Fruit fly (Drosophila melanogaster) whole organism, prepupa: ENCODE measurements around the gene Antdh.
A peak's percentile ranks its signal among the peaks of the same experiment; 100 is the strongest.

ENCODE experiments used
- Blimp-1 ChIP-seq: fragments of 200-800 bp; sonication (Bioruptor generic); optimal IDR thresholded peaks from 3 replicates; lab custom pipeline; 2017; ENCODE audit warnings: missing biosample characterization, missing genetic modification characterization, mild to moderate bottlenecking, moderate library complexity, missing genetic modification reagents
- CG10669 ChIP-seq: fragments of 200-800 bp; sonication (Bioruptor generic); optimal IDR thresholded peaks from 3 replicates; lab custom pipeline; 2018; ENCODE audit warnings: missing biosample characterization, mild to moderate bottlenecking, missing genetic modification characterization, moderate library complexity
- CG11762 ChIP-seq: fragments of 200-800 bp; sonication (Bioruptor generic); optimal IDR thresholded peaks from 3 replicates; lab custom pipeline; 2016; ENCODE audit warnings: missing biosample characterization, missing genetic modification characterization; ENCODE audit not compliant: insufficient read depth
- CG11902 ChIP-seq: fragments of 200-800 bp; sonication (Bioruptor generic); optimal IDR thresholded peaks from 3 replicates; lab custom pipeline; 2016; ENCODE audit warnings: missing biosample characterization, missing genetic modification characterization
- CG15336 ChIP-seq: fragments of 200-800 bp; sonication (Bioruptor generic); IDR thresholded peaks from 2 replicates; pipeline ENCODE4 v1.3.6; 2022; ENCODE audit warnings: missing biosample characterization, missing genetic modification characterization
- CG1621 ChIP-seq: fragments of 200-800 bp; sonication (Bioruptor generic); optimal IDR thresholded peaks from 3 replicates; lab custom pipeline; 2018; ENCODE audit warnings: missing biosample characterization, mild to moderate bottlenecking, missing genetic modification characterization
- CG16779 ChIP-seq: fragments of 200-800 bp; sonication (Bioruptor generic); optimal IDR thresholded peaks from 3 replicates; lab custom pipeline; 2017; ENCODE audit warnings: missing biosample characterization, mild to moderate bottlenecking, missing genetic modification characterization
- CG3032 ChIP-seq: fragments of 200-800 bp; optimal IDR thresholded peaks from 2 replicates; lab custom pipeline; 2019; ENCODE audit warnings: missing biosample characterization, mild to moderate bottlenecking, missing genetic modification characterization, moderate library complexity
- CG31627 ChIP-seq: fragments of 200-800 bp; sonication (Bioruptor generic); optimal IDR thresholded peaks from 3 replicates; lab custom pipeline; 2016; ENCODE audit warnings: missing biosample characterization, missing genetic modification characterization
- CG32006 ChIP-seq: fragments of 200-800 bp; sonication (Bioruptor generic); optimal IDR thresholded peaks from 3 replicates; lab custom pipeline; 2017; ENCODE audit warnings: missing biosample characterization, mild to moderate bottlenecking, missing genetic modification characterization
- CG34406 ChIP-seq: fragments of 200-800 bp; sonication (Bioruptor generic); optimal IDR thresholded peaks from 3 replicates; lab custom pipeline; 2016; ENCODE audit warnings: missing biosample characterization, missing genetic modification characterization
- CG3919 ChIP-seq: fragments of 200-800 bp; sonication (Bioruptor generic); optimal IDR thresholded peaks from 3 replicates; lab custom pipeline; 2016; ENCODE audit warnings: missing biosample characterization, missing genetic modification characterization
- CG4318 ChIP-seq: fragments of 200-800 bp; sonication (Bioruptor generic); optimal IDR thresholded peaks from 3 replicates; lab custom pipeline; 2017; ENCODE audit warnings: missing biosample characterization, mild to moderate bottlenecking, missing genetic modification characterization
- CG6163 ChIP-seq: fragments of 200-800 bp; sonication (Bioruptor generic); IDR thresholded peaks from 3 replicates; pipeline ENCODE4 v1.3.6; 2022; ENCODE audit warnings: missing biosample characterization, missing genetic modification characterization
- CG6276 ChIP-seq: fragments of 200-800 bp; sonication (Bioruptor generic); optimal IDR thresholded peaks from 2 replicates; lab custom pipeline; 2017; ENCODE audit warnings: missing biosample characterization, mild to moderate bottlenecking, missing genetic modification characterization
- CG6792 ChIP-seq: fragments of 200-800 bp; sonication (Bioruptor generic); optimal IDR thresholded peaks from 3 replicates; lab custom pipeline; 2016; ENCODE audit warnings: missing biosample characterization, missing genetic modification characterization
- CG6808 ChIP-seq: fragments of 200-800 bp; sonication (Bioruptor generic); optimal IDR thresholded peaks from 3 replicates; lab custom pipeline; 2017; ENCODE audit warnings: missing biosample characterization, missing genetic modification characterization, mild to moderate bottlenecking, moderate library complexity, missing genetic modification reagents
- CG7368 ChIP-seq: fragments of 200-800 bp; sonication (Bioruptor generic); optimal IDR thresholded peaks from 3 replicates; lab custom pipeline; 2016; ENCODE audit warnings: missing biosample characterization, missing genetic modification characterization
- CG8319 ChIP-seq: fragments of 200-800 bp; sonication (Bioruptor generic); optimal IDR thresholded peaks from 3 replicates; lab custom pipeline; 2016; ENCODE audit warnings: missing biosample characterization, missing genetic modification characterization
- CG8632 ChIP-seq: fragments of 200-800 bp; sonication (Bioruptor generic); optimal IDR thresholded peaks from 3 replicates; lab custom pipeline; 2016; ENCODE audit warnings: missing biosample characterization, missing genetic modification characterization
- Eip75B ChIP-seq: fragments of 200-800 bp; sonication (Bioruptor generic); optimal IDR thresholded peaks from 3 replicates; lab custom pipeline; 2016; ENCODE audit warnings: missing biosample characterization, missing genetic modification characterization
- Eip78C ChIP-seq: fragments of 200-800 bp; sonication (Bioruptor generic); peaks from one replicate; lab custom pipeline; 2016; ENCODE audit warnings: missing biosample characterization, missing genetic modification characterization
- Eip93F ChIP-seq: fragments of 200-800 bp; sonication (Bioruptor generic); optimal IDR thresholded peaks from 2 replicates; lab custom pipeline; 2016; ENCODE audit warnings: missing biosample characterization, mild to moderate bottlenecking, missing genetic modification characterization
- Ets21C ChIP-seq: fragments of 200-800 bp; sonication (Bioruptor generic); optimal IDR thresholded peaks from 3 replicates; lab custom pipeline; 2016; ENCODE audit warnings: missing biosample characterization, missing genetic modification characterization
- Ets96B ChIP-seq: fragments of 200-800 bp; optimal IDR thresholded peaks from 2 replicates; lab custom pipeline; 2019; ENCODE audit warnings: missing biosample characterization, mild to moderate bottlenecking, missing genetic modification characterization, moderate library complexity
- Hr38 ChIP-seq: sonication (Bioruptor generic); optimal IDR thresholded peaks from 2 replicates; lab custom pipeline; 2016; ENCODE audit warnings: missing biosample characterization, missing genetic modification characterization
- Hr39 ChIP-seq: fragments of 200-800 bp; sonication (Bioruptor generic); optimal IDR thresholded peaks from 2 replicates; lab custom pipeline; 2016; ENCODE audit warnings: missing biosample characterization, missing genetic modification characterization
- Hr4 ChIP-seq: fragments of 200-800 bp; sonication (Bioruptor generic); optimal IDR thresholded peaks from 3 replicates; lab custom pipeline; 2016; ENCODE audit warnings: missing biosample characterization, missing genetic modification characterization
- Lpt ChIP-seq: fragments of 200-800 bp; sonication (Bioruptor generic); optimal IDR thresholded peaks from 3 replicates; lab custom pipeline; 2016; ENCODE audit warnings: missing biosample characterization, missing genetic modification characterization
- OdsH ChIP-seq: fragments of 200-800 bp; sonication (Bioruptor generic); optimal IDR thresholded peaks from 3 replicates; lab custom pipeline; 2016; ENCODE audit warnings: missing biosample characterization, missing genetic modification characterization
- Smox ChIP-seq: fragments of 200-800 bp; sonication (Bioruptor generic); optimal IDR thresholded peaks from 3 replicates; lab custom pipeline; 2016; ENCODE audit warnings: missing biosample characterization, missing genetic modification characterization
- Sox14 ChIP-seq: fragments of 200-800 bp; sonication (Bioruptor generic); optimal IDR thresholded peaks from 3 replicates; lab custom pipeline; 2016; ENCODE audit warnings: missing biosample characterization, missing genetic modification characterization
- Sox15 ChIP-seq: fragments of 200-800 bp; sonication (Bioruptor generic); optimal IDR thresholded peaks from 3 replicates; lab custom pipeline; 2016; ENCODE audit warnings: missing biosample characterization, missing genetic modification characterization
- achi ChIP-seq: fragments of 200-800 bp; sonication (Bioruptor generic); optimal IDR thresholded peaks from 3 replicates; lab custom pipeline; 2016; ENCODE audit warnings: missing biosample characterization, missing genetic modification characterization
- acj6 ChIP-seq: fragments of 200-800 bp; sonication (Bioruptor generic); optimal IDR thresholded peaks from 3 replicates; lab custom pipeline; 2016; ENCODE audit warnings: missing biosample characterization, missing genetic modification characterization
- cyc ChIP-seq: fragments of 200-800 bp; sonication (Bioruptor generic); optimal IDR thresholded peaks from 3 replicates; lab custom pipeline; 2016; ENCODE audit warnings: missing biosample characterization, missing genetic modification characterization
- dac ChIP-seq: fragments of 200-800 bp; sonication (Bioruptor generic); optimal IDR thresholded peaks from 2 replicates; lab custom pipeline; 2017; ENCODE audit warnings: missing biosample characterization, mild to moderate bottlenecking, missing genetic modification characterization
- eg ChIP-seq: fragments of 200-800 bp; sonication (Bioruptor generic); IDR thresholded peaks from 3 replicates; pipeline ENCODE4 v1.3.6; 2022; ENCODE audit warnings: missing biosample characterization, missing genetic modification characterization
- fd59A ChIP-seq: fragments of 200-800 bp; sonication (Bioruptor generic); optimal IDR thresholded peaks from 2 replicates; lab custom pipeline; 2017; ENCODE audit warnings: missing biosample characterization, mild to moderate bottlenecking, missing genetic modification characterization, missing genetic modification reagents
- fd85E ChIP-seq: fragments of 200-800 bp; sonication (Bioruptor generic); optimal IDR thresholded peaks from 3 replicates; lab custom pipeline; 2016; ENCODE audit warnings: missing biosample characterization, missing genetic modification characterization
- lz ChIP-seq: fragments of 200-800 bp; sonication (Bioruptor generic); optimal IDR thresholded peaks from 3 replicates; lab custom pipeline; 2016; ENCODE audit warnings: missing biosample characterization, missing genetic modification characterization
- pdm3 ChIP-seq: fragments of 200-800 bp; sonication (Bioruptor generic); optimal IDR thresholded peaks from 3 replicates; lab custom pipeline; 2016; ENCODE audit warnings: missing biosample characterization, missing genetic modification characterization
- spab ChIP-seq: fragments of 200-800 bp; sonication (Bioruptor generic); optimal IDR thresholded peaks from 2 replicates; lab custom pipeline; 2017; ENCODE audit warnings: missing biosample characterization, mild to moderate bottlenecking, missing genetic modification characterization, missing genetic modification reagents
- ss ChIP-seq, 2 experiments: fragments of 200-800 bp; sonication (Bioruptor generic); optimal IDR thresholded peaks; 2 replicates in 1 of 2; 3 replicates in 1 of 2; lab custom pipeline; 2017 to 2018; ENCODE audit warnings: mild to moderate bottlenecking in 2 of 2, missing biosample characterization in 2 of 2, missing genetic modification characterization in 2 of 2, moderate library complexity in 1 of 2
- svp ChIP-seq: fragments of 200-800 bp; sonication (Bioruptor generic); peaks from one replicate; lab custom pipeline; 2016; ENCODE audit warnings: missing biosample characterization, missing genetic modification characterization
- topi ChIP-seq: fragments of 200-800 bp; sonication (Bioruptor generic); optimal IDR thresholded peaks from 3 replicates; lab custom pipeline; 2016; ENCODE audit warnings: missing biosample characterization, missing genetic modification characterization
- vri ChIP-seq: fragments of 200-800 bp; sonication (Bioruptor generic); optimal IDR thresholded peaks from 3 replicates; lab custom pipeline; 2016; ENCODE audit warnings: missing biosample characterization, mild to moderate bottlenecking, missing genetic modification characterization

Antdh gene

dm6 chrX:11154511-11155197 is 14.2 kb downstream of the Antdh start (continued):
- TF ChIP-seq CG32006 (GFP tag; lab: Kevin White, UChicago), result no peak
- no peak for TF ChIP-seq pdm3 (GFP tag; lab: Kevin White, UChicago)
- no peak for TF ChIP-seq lz (GFP tag; lab: Kevin White, UChicago)
- no peak for TF ChIP-seq OdsH
- no peak; the same call in 1 of the 2 replicates for TF ChIP-seq CG15336 (GFP tag; lab: Robert Waterston, UW)
- TF ChIP-seq CG10669 (GFP tag; lab: Kevin White, UChicago), result peak; percentile 29
- TF ChIP-seq Hr39, result no peak
- no peak for TF ChIP-seq cyc (GFP tag; lab: Kevin White, UChicago)
- no peak for TF ChIP-seq CG8632 (GFP tag; lab: Kevin White, UChicago)
- TF ChIP-seq fd59A (GFP tag; lab: Kevin White, UChicago), result no peak
- no peak for TF ChIP-seq CG6276
- no peak for TF ChIP-seq Hr4 (GFP tag; lab: Kevin White, UChicago)
- TF ChIP-seq vri (GFP tag; lab: Kevin White, UChicago), result no peak
- TF ChIP-seq CG6163 (GFP tag; lab: Robert Waterston, UW), result peak; percentile 71
- no peak for TF ChIP-seq Eip93F
- no peak for TF ChIP-seq CG4318 (GFP tag; lab: Kevin White, UChicago)
- TF ChIP-seq CG8319 (GFP tag; lab: Kevin White, UChicago), result no peak
- peak; percentile 17 for TF ChIP-seq Sox14 (GFP tag; lab: Kevin White, UChicago)
- TF ChIP-seq Ets21C (GFP tag; lab: Kevin White, UChicago), result no peak

dm6 chrX:11153826-11154510 is 14.9 kb downstream of the Antdh start, which contains the start of the genes rtv and Dlic:
Gene rtv, minus strand, starts transcription at chrX:11153990.
Gene Dlic, plus strand, starts transcription at chrX:11154421.
- peak; percentile 44 for TF ChIP-seq lz (GFP tag; lab: Kevin White, UChicago)
- TF ChIP-seq Smox, result no peak
- no peak for TF ChIP-seq vri (GFP tag; lab: Kevin White, UChicago)
- TF ChIP-seq achi, result no peak
- TF ChIP-seq CG6808 (GFP tag; lab: Kevin White, UChicago), result no peak
- peak; percentile 38 for TF ChIP-seq Hr39
- TF ChIP-seq Eip93F, result no peak
- TF ChIP-seq OdsH, result no peak
- no peak for TF ChIP-seq CG6792 (GFP tag; lab: Kevin White, UChicago)
- no peak for TF ChIP-seq CG8632 (GFP tag; lab: Kevin White, UChicago)
- TF ChIP-seq ss (GFP tag; optimal IDR thresholded peaks at IDR 0.05; lab: Kevin White, UChicago), result no peak
- peak; percentile 14 for TF ChIP-seq Eip78C (GFP tag; lab: Kevin White, UChicago)
- TF ChIP-seq CG6276, result no peak
- peak; percentile 0 for TF ChIP-seq acj6 (GFP tag; lab: Kevin White, UChicago)
- peak; percentile 63; the same call in 2 of the 3 replicates for TF ChIP-seq CG6163 (GFP tag; lab: Robert Waterston, UW)
- no peak for TF ChIP-seq CG7368 (GFP tag; lab: Kevin White, UChicago)
- TF ChIP-seq CG16779, result no peak
- TF ChIP-seq CG34406 (GFP tag; lab: Kevin White, UChicago), result no peak
- peak; percentile 8 for TF ChIP-seq Eip75B (GFP tag; lab: Kevin White, UChicago)
- no peak for TF ChIP-seq CG3032
- TF ChIP-seq Hr38, result no peak
- no peak for TF ChIP-seq CG1621 (tag; lab: Kevin White, UChicago)
- peak; percentile 7 for TF ChIP-seq Hr4 (GFP tag; lab: Kevin White, UChicago)
- TF ChIP-seq Sox14 (GFP tag; lab: Kevin White, UChicago), result no peak
- no peak for TF ChIP-seq CG11762 (GFP tag; lab: Kevin White, UChicago)
- TF ChIP-seq spab (GFP tag; lab: Kevin White, UChicago), result no peak
- TF ChIP-seq topi (GFP tag; lab: Kevin White, UChicago), result no peak
- no peak for TF ChIP-seq Ets96B (tag; lab: Kevin White, UChicago)
- no peak for TF ChIP-seq Blimp-1
- no peak for TF ChIP-seq CG11902 (GFP tag; lab: Kevin White, UChicago)
- no peak for TF ChIP-seq eg (GFP tag; lab: Robert Waterston, UW)
- TF ChIP-seq CG3919 (GFP tag; lab: Kevin White, UChicago), result no peak
- TF ChIP-seq svp, result peak; percentile 78
- no peak for TF ChIP-seq Lpt (GFP tag; lab: Kevin White, UChicago)
- TF ChIP-seq Sox15 (GFP tag; lab: Kevin White, UChicago), result no peak
- TF ChIP-seq CG31627 (GFP tag; lab: Kevin White, UChicago), result peak; percentile 41
- no peak for TF ChIP-seq dac (GFP tag; lab: Kevin White, UChicago)
- no peak for TF ChIP-seq CG4318 (GFP tag; lab: Kevin White, UChicago)
- no peak for TF ChIP-seq fd85E (GFP tag; lab: Kevin White, UChicago)
